Fruit fly (Drosophila melanogaster) whole organism, prepupa: Measurements from ENCODE around the gene CG33912.

Source experiments
- CG10669 ChIP-seq: fragments of 200-800 bp; sonication (Bioruptor generic); optimal IDR thresholded peaks from 3 replicates; lab custom pipeline; 2018; ENCODE audit warnings: missing biosample characterization, mild to moderate bottlenecking, missing genetic modification characterization, moderate library complexity
- CG8632 ChIP-seq: fragments of 200-800 bp; sonication (Bioruptor generic); optimal IDR thresholded peaks from 3 replicates; lab custom pipeline; 2016; ENCODE audit warnings: missing biosample characterization, missing genetic modification characterization
- Hr38 ChIP-seq: sonication (Bioruptor generic); optimal IDR thresholded peaks from 2 replicates; lab custom pipeline; 2016; ENCODE audit warnings: missing biosample characterization, missing genetic modification characterization
- Hr39 ChIP-seq: fragments of 200-800 bp; sonication (Bioruptor generic); optimal IDR thresholded peaks from 2 replicates; lab custom pipeline; 2016; ENCODE audit warnings: missing biosample characterization, missing genetic modification characterization
- OdsH ChIP-seq: fragments of 200-800 bp; sonication (Bioruptor generic); optimal IDR thresholded peaks from 3 replicates; lab custom pipeline; 2016; ENCODE audit warnings: missing biosample characterization, missing genetic modification characterization
- esn ChIP-seq: fragments of 200-800 bp; sonication (Bioruptor generic); optimal IDR thresholded peaks from 2 replicates; lab custom pipeline; 2016; ENCODE audit warnings: missing biosample characterization, mild to moderate bottlenecking, missing genetic modification characterization, moderate library complexity
- fd59A ChIP-seq: fragments of 200-800 bp; sonication (Bioruptor generic); optimal IDR thresholded peaks from 2 replicates; lab custom pipeline; 2017; ENCODE audit warnings: missing biosample characterization, mild to moderate bottlenecking, missing genetic modification characterization, missing genetic modification reagents
- fd85E ChIP-seq: fragments of 200-800 bp; sonication (Bioruptor generic); optimal IDR thresholded peaks from 3 replicates; lab custom pipeline; 2016; ENCODE audit warnings: missing biosample characterization, missing genetic modification characterization

dm6 chr3L:20732492-20732891 lies 23.0 kb downstream of the CG33912 start:
- TF ChIP-seq fd59A (GFP tag; lab: Kevin White, UChicago) (no peak), esn (no peak), Hr38 (GFP tag; lab: Kevin White, UChicago) (no peak), OdsH (GFP tag; lab: Kevin White, UChicago) (no peak), CG8632 (no peak), CG10669 (GFP tag; lab: Kevin White, UChicago) (no peak), Hr39 (no peak), fd85E (GFP tag; lab: Kevin White, UChicago) (no peak)
